Worm (Caenorhabditis elegans) whole organism, mixed stage, embryonic: ENCODE measurements around the gene C01G12.5.

Source experiments
- M03D4.4 ChIP-seq: sonication (generic microtip); optimal IDR thresholded peaks from 2 replicates; lab custom pipeline; 2017; ENCODE audit warnings: mild to moderate bottlenecking, missing genetic modification characterization, missing compliant biosample characterization
- bed-3 ChIP-seq: fragments of 200-800 bp; sonication (Bioruptor generic); optimal IDR thresholded peaks from 3 replicates; lab custom pipeline; 2018; ENCODE audit warnings: mild to moderate bottlenecking, missing genetic modification characterization, moderate library complexity, missing compliant biosample characterization
- blmp-1 ChIP-seq: fragments of 150-350 bp; optimal IDR thresholded peaks from 2 replicates; lab custom pipeline; 2014; ENCODE audit warnings: missing biosample characterization, missing genetic modification characterization
- ceh-43 ChIP-seq: fragments of 200-800 bp; sonication (Bioruptor generic); optimal IDR thresholded peaks from 2 replicates; lab custom pipeline; 2018; ENCODE audit warnings: mild to moderate bottlenecking, missing genetic modification characterization, moderate library complexity, missing compliant biosample characterization
- ceh-83 ChIP-seq: fragments of 200-800 bp; sonication (Bioruptor generic); optimal IDR thresholded peaks from 2 replicates; lab custom pipeline; 2018; ENCODE audit warnings: mild to moderate bottlenecking, missing genetic modification characterization, missing compliant biosample characterization
- ces-1 ChIP-seq: fragments of 150-350 bp; optimal IDR thresholded peaks from 2 replicates; lab custom pipeline; 2014; ENCODE audit warnings: missing biosample characterization, missing genetic modification reagents, missing genetic modification characterization
- cnd-1 ChIP-seq: fragments of 200-800 bp; sonication (Bioruptor generic); optimal IDR thresholded peaks from 2 replicates; lab custom pipeline; 2018; ENCODE audit warnings: mild to moderate bottlenecking, missing genetic modification characterization, missing compliant biosample characterization
- drap-1 ChIP-seq: fragments of 200-800 bp; sonication (Bioruptor generic); optimal IDR thresholded peaks from 3 replicates; lab custom pipeline; 2018; ENCODE audit warnings: mild to moderate bottlenecking, missing genetic modification characterization, missing compliant biosample characterization
- elt-3 ChIP-seq: fragments of 150-350 bp; optimal IDR thresholded peaks from 2 replicates; lab custom pipeline; 2014; ENCODE audit warnings: missing biosample characterization, missing genetic modification characterization
- flh-1 ChIP-seq: fragments of 200-800 bp; sonication (Bioruptor generic); optimal IDR thresholded peaks from 2 replicates; lab custom pipeline; 2018; ENCODE audit warnings: mild to moderate bottlenecking, missing genetic modification characterization, moderate library complexity, missing compliant biosample characterization
- ham-2 ChIP-seq: fragments of 200-800 bp; sonication (Bioruptor generic); optimal IDR thresholded peaks from 2 replicates; lab custom pipeline; 2018; ENCODE audit warnings: mild to moderate bottlenecking, missing genetic modification characterization, missing compliant biosample characterization
- hlh-1 ChIP-seq: fragments of 150-350 bp; optimal IDR thresholded peaks from 2 replicates; lab custom pipeline; 2014; ENCODE audit warnings: missing biosample characterization, missing genetic modification reagents, missing genetic modification characterization
- lin-32 ChIP-seq: fragments of 200-800 bp; sonication (Bioruptor generic); optimal IDR thresholded peaks from 2 replicates; lab custom pipeline; 2018; ENCODE audit warnings: mild to moderate bottlenecking, missing genetic modification characterization, missing compliant biosample characterization
- lsy-2 ChIP-seq: fragments of 150-350 bp; optimal IDR thresholded peaks from 2 replicates; lab custom pipeline; 2014; ENCODE audit warnings: missing biosample characterization, missing genetic modification characterization
- mab-5 ChIP-seq: fragments of 150-350 bp; optimal IDR thresholded peaks from 2 replicates; lab custom pipeline; 2014; ENCODE audit warnings: missing biosample characterization, missing genetic modification characterization
- mep-1 ChIP-seq: fragments of 150-350 bp; optimal IDR thresholded peaks from 2 replicates; lab custom pipeline; 2017; ENCODE audit warnings: missing biosample characterization, missing genetic modification reagents, missing genetic modification characterization, inconsistent platforms
- nhr-12 ChIP-seq: fragments of 150-350 bp; optimal IDR thresholded peaks from 2 replicates; lab custom pipeline; 2014; ENCODE audit warnings: missing biosample characterization, missing genetic modification characterization
- nhr-2 ChIP-seq: fragments of 150-350 bp; optimal IDR thresholded peaks from 2 replicates; lab custom pipeline; 2014; ENCODE audit warnings: missing biosample characterization, missing genetic modification characterization
- nhr-237 ChIP-seq: fragments of 150-350 bp; optimal IDR thresholded peaks from 2 replicates; lab custom pipeline; 2014; ENCODE audit warnings: missing biosample characterization, missing genetic modification characterization
- nhr-28 ChIP-seq: fragments of 150-350 bp; optimal IDR thresholded peaks from 2 replicates; lab custom pipeline; 2014; ENCODE audit warnings: missing biosample characterization, missing genetic modification characterization
- nhr-76 ChIP-seq: sonication (generic microtip); optimal IDR thresholded peaks from 2 replicates; lab custom pipeline; 2017; ENCODE audit warnings: missing biosample characterization, missing genetic modification characterization
- pha-4 ChIP-seq: fragments of 150-350 bp; optimal IDR thresholded peaks from 2 replicates; lab custom pipeline; 2018; ENCODE audit warnings: missing biosample characterization, missing genetic modification reagents, missing genetic modification characterization
- snpc-4 ChIP-seq: fragments of 150-350 bp; optimal IDR thresholded peaks from 2 replicates; lab custom pipeline; 2014; ENCODE audit warnings: missing biosample characterization, missing genetic modification characterization
- sptf-1 ChIP-seq: sonication (generic microtip); optimal IDR thresholded peaks from 2 replicates; lab custom pipeline; 2017; ENCODE audit warnings: mild to moderate bottlenecking, missing genetic modification characterization, moderate library complexity, missing compliant biosample characterization
- tbx-8 ChIP-seq: fragments of 200-800 bp; sonication (Bioruptor generic); optimal IDR thresholded peaks from 2 replicates; lab custom pipeline; 2018; ENCODE audit warnings: mild to moderate bottlenecking, missing genetic modification characterization, moderate library complexity, missing compliant biosample characterization
- unc-120 ChIP-seq: sonication (generic microtip); optimal IDR thresholded peaks from 2 replicates; lab custom pipeline; 2017; ENCODE audit warnings: missing genetic modification characterization, missing compliant biosample characterization; ENCODE audit not compliant: poor library complexity, severe bottlenecking
- unc-39 ChIP-seq: fragments of 150-350 bp; optimal IDR thresholded peaks from 2 replicates; lab custom pipeline; 2014; ENCODE audit warnings: missing biosample characterization, missing genetic modification characterization
- unc-62 ChIP-seq: fragments of 150-350 bp; optimal IDR thresholded peaks from 2 replicates; lab custom pipeline; 2014; ENCODE audit warnings: missing biosample characterization, missing genetic modification reagents, missing genetic modification characterization
- zip-8 ChIP-seq: fragments of 150-350 bp; optimal IDR thresholded peaks from 2 replicates; lab custom pipeline; 2014; ENCODE audit warnings: missing biosample characterization, missing genetic modification characterization
- ztf-11 ChIP-seq: fragments of 150-350 bp; optimal IDR thresholded peaks from 2 replicates; lab custom pipeline; 2014; ENCODE audit warnings: missing biosample characterization, missing genetic modification characterization

Gene C01G12.5

DNA sequence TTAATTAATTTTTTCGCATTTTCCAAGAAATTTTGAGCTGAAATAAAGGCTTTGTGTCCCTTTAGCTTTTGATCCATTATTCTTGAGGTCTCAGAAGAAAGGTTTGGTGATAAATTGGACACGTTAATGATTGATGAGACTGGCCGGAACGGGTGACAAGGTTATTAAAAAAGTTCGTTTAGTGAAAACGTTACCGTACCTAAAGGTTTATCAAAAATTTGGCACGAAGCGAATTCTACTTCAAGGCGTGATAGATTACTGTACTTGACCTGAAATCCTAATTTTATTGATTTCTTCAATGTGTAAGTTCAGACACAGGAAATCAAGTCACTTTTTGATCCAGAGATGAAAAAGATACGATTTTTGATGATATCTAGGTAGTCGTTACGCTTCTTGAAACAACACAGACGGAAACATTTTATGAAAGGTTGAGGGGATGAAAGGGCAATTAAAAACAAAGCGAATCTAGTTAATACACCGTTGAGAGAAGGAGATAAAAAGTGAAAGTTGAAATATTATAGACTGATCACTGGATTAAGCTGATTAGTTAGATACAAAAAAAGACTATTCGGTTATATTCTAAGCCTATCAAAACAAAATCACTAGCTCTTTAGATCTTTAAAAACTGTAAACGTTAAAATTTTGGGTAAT, 23.3 kb upstream of the C01G12.5 start:
- TF ChIP-seq ceh-83 (no peak), ceh-43 (GFP tag; lab: Kevin White, UChicago) (no peak), tbx-8 (GFP tag; lab: Kevin White, UChicago) (no peak), cnd-1 (no peak), ham-2 (GFP tag; lab: Kevin White, UChicago) (no peak), blmp-1 (no peak), nhr-237 (tag; lab: Kevin White, UChicago) (no peak), snpc-4 (tag; lab: Kevin White, UChicago) (no peak), hlh-1 (tag; lab: Kevin White, UChicago) (no peak), nhr-2 (tag; lab: Kevin White, UChicago) (no peak)

DNA sequence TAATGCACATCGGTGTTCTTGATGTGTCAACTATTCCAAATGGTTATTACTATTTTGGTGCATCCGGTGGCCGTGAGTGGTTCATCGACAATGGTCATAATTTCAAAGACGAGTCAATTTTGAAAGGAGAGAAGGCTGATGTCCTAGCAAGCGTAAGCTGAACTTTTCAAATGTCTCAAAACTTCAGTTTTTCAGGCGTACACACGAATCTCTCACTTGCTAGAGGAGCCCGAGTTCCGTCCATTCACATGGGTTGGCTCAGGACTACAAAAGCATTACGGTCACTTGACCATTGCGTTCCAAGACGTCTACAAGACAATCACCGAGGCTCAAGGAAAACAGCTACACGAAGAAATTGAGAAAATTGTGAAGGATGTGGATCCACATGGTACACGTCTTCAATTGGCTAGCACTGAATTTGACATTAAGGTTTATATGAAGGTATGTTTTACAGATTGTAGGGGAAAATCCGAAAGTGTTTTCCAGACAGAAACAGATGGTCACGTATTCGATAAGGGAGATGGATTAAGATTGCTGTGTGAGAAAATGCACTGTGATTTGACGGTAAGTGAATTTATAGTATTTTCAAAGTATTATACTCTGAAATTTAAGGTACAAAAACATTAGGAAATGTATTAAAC, 22.1 kb upstream of the C01G12.5 start:
- TF ChIP-seq elt-3: no peak
- TF ChIP-seq lin-32: no peak

ce11 chrII:14608508-14608907, 21.2 kb upstream of the C01G12.5 start:
- TF ChIP-seq elt-3: no peak
- TF ChIP-seq nhr-76 (tag; lab: Kevin White, UChicago): no peak
- TF ChIP-seq sptf-1 (tag; lab: Kevin White, UChicago): no peak
- no peak for TF ChIP-seq nhr-28
- TF ChIP-seq ceh-43 (GFP tag; lab: Kevin White, UChicago): no peak
- TF ChIP-seq zip-8 (tag; lab: Kevin White, UChicago): no peak
- no peak for TF ChIP-seq ztf-11 (tag; lab: Kevin White, UChicago)
- TF ChIP-seq bed-3 (GFP tag; lab: Kevin White, UChicago): no peak
- TF ChIP-seq unc-39 (tag; lab: Kevin White, UChicago): no peak
- no peak for TF ChIP-seq drap-1 (GFP tag; lab: Kevin White, UChicago)
- no peak for TF ChIP-seq snpc-4 (tag; lab: Kevin White, UChicago)
- TF ChIP-seq, all 35 proteins: peak for 0

- no peak for TF ChIP-seq pha-4
- TF ChIP-seq blmp-1: no peak
- no peak for TF ChIP-seq mab-5 (tag; lab: Kevin White, UChicago)
- no peak for TF ChIP-seq unc-39 (tag; lab: Kevin White, UChicago)
- TF ChIP-seq unc-62: no peak
- TF ChIP-seq lsy-2 (tag; lab: Kevin White, UChicago): no peak
- TF ChIP-seq elt-3: no peak
- TF ChIP-seq unc-120: no peak
- TF ChIP-seq cnd-1: no peak
- no peak for TF ChIP-seq nhr-12 (tag; lab: Kevin White, UChicago)
- TF ChIP-seq tbx-8 (GFP tag; lab: Kevin White, UChicago): no peak
- no peak for TF ChIP-seq lin-32
- no peak for TF ChIP-seq ces-1 (GFP tag; lab: Kevin White, UChicago)
- TF ChIP-seq ceh-83: no peak
- TF ChIP-seq snpc-4 (tag; lab: Kevin White, UChicago): no peak
- no peak for TF ChIP-seq mep-1
- no peak for TF ChIP-seq ceh-43 (GFP tag; lab: Kevin White, UChicago)
- TF ChIP-seq nhr-28: no peak
- TF ChIP-seq ztf-11 (tag; lab: Kevin White, UChicago): no peak
- TF ChIP-seq, all 35 proteins: peak for 0
Observed at ce11 chrII:14606172-14606571, 18.9 kb upstream of the C01G12.5 start, which contains the start of gene arl-3. Gene arl-3 (plus strand): TSS chrII:14606472.

DNA sequence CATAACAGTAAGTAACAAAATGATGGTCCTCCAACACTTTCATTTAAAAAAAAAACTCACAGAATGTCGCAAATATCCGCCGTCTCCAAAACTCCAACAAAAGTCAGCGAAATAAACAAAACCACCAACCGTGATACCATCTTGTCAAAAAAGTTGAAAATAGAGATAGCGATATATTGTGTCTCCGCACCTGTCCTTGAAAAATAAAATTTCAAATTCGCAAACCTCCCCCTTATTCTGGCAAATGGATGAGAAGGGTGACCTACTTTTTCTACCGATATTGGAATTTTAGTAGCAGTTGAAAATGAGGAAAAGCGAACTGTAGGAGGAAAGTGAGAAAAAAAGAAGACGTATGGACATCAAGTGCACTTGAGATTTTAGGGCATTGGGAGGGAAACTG, 18.2 kb upstream of the C01G12.5 start, which contains the start of gene F19H8.2:
Gene F19H8.2 (minus strand): TSS at position 391 of the 400 bp plus-strand sequence.
- no peak for TF ChIP-seq zip-8 (tag; lab: Kevin White, UChicago)
- TF ChIP-seq ztf-11 (tag; lab: Kevin White, UChicago): no peak
- TF ChIP-seq pha-4: no peak
- no peak for TF ChIP-seq M03D4.4
- no peak for TF ChIP-seq flh-1
- TF ChIP-seq nhr-28: no peak

- TF ChIP-seq lsy-2 (tag; lab: Kevin White, UChicago): no peak
Observed at ce11 chrII:14605026-14605425, 17.7 kb upstream of the C01G12.5 start.
